Fruit fly (Drosophila melanogaster) whole organism, embryonic: ENCODE data around the gene Muc68D.
A peak's percentile ranks its signal among the peaks of the same experiment; 100 is the strongest.

ENCODE experiments used
- Ada2b ChIP-seq: fragments of 200-800 bp; sonication (Bioruptor generic); IDR thresholded peaks from 2 replicates; pipeline ENCODE4 v1.3.6; 2022; ENCODE audit warnings: missing biosample characterization, missing genetic modification characterization
- C15 ChIP-seq: fragments of 200-800 bp; sonication (Bioruptor generic); IDR thresholded peaks from 3 replicates; pipeline ENCODE4 v1.3.6; 2022; ENCODE audit warnings: missing biosample characterization, missing genetic modification characterization
- CG10565 ChIP-seq: fragments of 200-800 bp; sonication (Bioruptor generic); optimal IDR thresholded peaks from 3 replicates; lab custom pipeline; 2016; ENCODE audit warnings: missing biosample characterization, mild to moderate bottlenecking, missing genetic modification characterization
- CG12236 ChIP-seq: fragments of 200-800 bp; sonication (Bioruptor generic); optimal IDR thresholded peaks from 2 replicates; lab custom pipeline; 2016; ENCODE audit warnings: missing biosample characterization, missing genetic modification characterization
- CG1233 ChIP-seq: fragments of 200-800 bp; sonication (Bioruptor generic); optimal IDR thresholded peaks from 4 replicates; lab custom pipeline; 2018; ENCODE audit warnings: missing biosample characterization, mild to moderate bottlenecking, missing genetic modification characterization
- CG17385 ChIP-seq: fragments of 200-800 bp; sonication (Bioruptor generic); optimal IDR thresholded peaks from 3 replicates; lab custom pipeline; 2018; ENCODE audit warnings: missing biosample characterization, mild to moderate bottlenecking, missing genetic modification characterization
- CG18599 ChIP-seq: fragments of 200-800 bp; sonication (Bioruptor generic); optimal IDR thresholded peaks from 3 replicates; lab custom pipeline; 2017; ENCODE audit warnings: missing biosample characterization, missing genetic modification characterization, mild to moderate bottlenecking, moderate library complexity, missing genetic modification reagents
- CG18619 ChIP-seq: fragments of 200-800 bp; sonication (Bioruptor generic); optimal IDR thresholded peaks from 3 replicates; lab custom pipeline; 2017; ENCODE audit warnings: missing biosample characterization, mild to moderate bottlenecking, missing genetic modification characterization
- CG32767 ChIP-seq: fragments of 200-800 bp; sonication (Bioruptor generic); IDR thresholded peaks from 2 replicates; pipeline ENCODE4 v1.3.6; 2022; ENCODE audit warnings: missing biosample characterization, missing genetic modification characterization
- CG32772 ChIP-seq: fragments of 200-800 bp; sonication (Bioruptor generic); IDR thresholded peaks from 2 replicates; pipeline ENCODE4 v1.3.6; 2022; ENCODE audit warnings: missing biosample characterization, missing genetic modification characterization
- CG3847 ChIP-seq: fragments of 200-800 bp; sonication (Bioruptor generic); IDR thresholded peaks from 2 replicates; pipeline ENCODE4 v1.3.6; 2022; ENCODE audit warnings: missing biosample characterization, missing genetic modification characterization
- CG4328 ChIP-seq: fragments of 200-800 bp; sonication (Bioruptor generic); optimal IDR thresholded peaks from 3 replicates; lab custom pipeline; 2017; ENCODE audit warnings: missing biosample characterization, missing genetic modification reagents, missing genetic modification characterization
- CG4730 ChIP-seq: fragments of 200-800 bp; sonication (Bioruptor generic); IDR thresholded peaks from 2 replicates; pipeline ENCODE4 v1.3.6; 2022; ENCODE audit warnings: missing biosample characterization, missing genetic modification characterization
- CG5180 ChIP-seq: fragments of 200-800 bp; sonication (Bioruptor generic); optimal IDR thresholded peaks from 3 replicates; lab custom pipeline; 2017; ENCODE audit warnings: missing biosample characterization, missing genetic modification characterization, mild to moderate bottlenecking, moderate library complexity, missing genetic modification reagents
- CG7963 ChIP-seq: fragments of 200-800 bp; sonication (Bioruptor generic); IDR thresholded peaks from 3 replicates; pipeline ENCODE4 v1.3.6; 2022; ENCODE audit warnings: missing biosample characterization, missing genetic modification characterization; ENCODE audit not compliant: partially characterized antibody
- CG9932 ChIP-seq: fragments of 200-800 bp; sonication (Bioruptor generic); IDR thresholded peaks from 2 replicates; pipeline ENCODE4 v1.3.6; 2022; ENCODE audit warnings: missing biosample characterization, missing genetic modification characterization
- D19A ChIP-seq: fragments of 200-800 bp; optimal IDR thresholded peaks from 3 replicates; lab custom pipeline; 2019; ENCODE audit warnings: missing biosample characterization, mild to moderate bottlenecking, missing genetic modification characterization, moderate library complexity
- Dbx ChIP-seq: fragments of 200-800 bp; sonication (Bioruptor generic); IDR thresholded peaks from 3 replicates; pipeline ENCODE4 v1.3.6; 2022; ENCODE audit warnings: missing biosample characterization, missing genetic modification characterization
- Dfd ChIP-seq, 2 experiments: fragments of >200 bp; optimal IDR thresholded peaks; 2 replicates each; lab custom pipeline; 2017; ENCODE audit warnings: missing biosample characterization in 2 of 2, missing genetic modification characterization in 2 of 2
- Doc3 ChIP-seq: fragments of 200-800 bp; sonication (Bioruptor generic); IDR thresholded peaks from 3 replicates; pipeline ENCODE4 v1.3.6; 2022; ENCODE audit warnings: missing biosample characterization, missing genetic modification characterization; ENCODE audit not compliant: partially characterized antibody
- Drgx ChIP-seq: fragments of 200-800 bp; sonication (Bioruptor generic); IDR thresholded peaks from 2 replicates; pipeline ENCODE4 v1.3.6; 2022; ENCODE audit warnings: missing biosample characterization, missing genetic modification characterization
- HHEX ChIP-seq: fragments of 200-800 bp; sonication (Bioruptor generic); optimal IDR thresholded peaks from 3 replicates; lab custom pipeline; 2017; ENCODE audit warnings: missing biosample characterization, mild to moderate bottlenecking, missing genetic modification characterization, missing genetic modification reagents
- HLH3B ChIP-seq: fragments of 200-800 bp; sonication (Bioruptor generic); IDR thresholded peaks from 2 replicates; pipeline ENCODE4 v1.3.6; 2022; ENCODE audit warnings: missing biosample characterization, missing genetic modification characterization
- Hr3 ChIP-seq: fragments of 200-800 bp; sonication (Bioruptor generic); optimal IDR thresholded peaks from 3 replicates; lab custom pipeline; 2016; ENCODE audit warnings: missing biosample characterization, missing genetic modification characterization
- Hr51 ChIP-seq, 2 experiments: fragments of 200-800 bp; sonication (Bioruptor generic); optimal IDR thresholded peaks; 2 replicates in 1 of 2; 3 replicates in 1 of 2; lab custom pipeline; 2016 to 2018; ENCODE audit warnings: missing biosample characterization in 2 of 2, missing genetic modification characterization in 2 of 2, mild to moderate bottlenecking in 1 of 2, moderate library complexity in 1 of 2
- Hsf ChIP-seq: fragments of 200-800 bp; sonication (Bioruptor generic); optimal IDR thresholded peaks from 3 replicates; lab custom pipeline; 2016; ENCODE audit warnings: missing biosample characterization, missing genetic modification characterization
- Med ChIP-seq: fragments of 200-800 bp; sonication (Bioruptor generic); peaks from one replicate; lab custom pipeline; 2016; ENCODE audit warnings: missing biosample characterization, missing genetic modification characterization, mild to moderate bottlenecking, inconsistent platforms, moderate library complexity
- Nf-YA ChIP-seq: fragments of 200-800 bp; sonication (Bioruptor generic); IDR thresholded peaks from 2 replicates; pipeline ENCODE4 v1.3.6; 2022; ENCODE audit warnings: missing biosample characterization, missing genetic modification characterization
- Scr ChIP-seq: fragments of 200-800 bp; sonication (Bioruptor generic); IDR thresholded peaks from 2 replicates; pipeline ENCODE4 v1.3.6; 2022; ENCODE audit warnings: missing biosample characterization, missing genetic modification characterization; ENCODE audit not compliant: partially characterized antibody
- YL-1 ChIP-seq: fragments of 200-800 bp; sonication (Bioruptor generic); optimal IDR thresholded peaks from 3 replicates; lab custom pipeline; 2017; ENCODE audit warnings: missing biosample characterization, mild to moderate bottlenecking, missing genetic modification characterization
- az2 ChIP-seq: fragments of 200-800 bp; sonication (Bioruptor generic); optimal IDR thresholded peaks from 3 replicates; lab custom pipeline; 2016; ENCODE audit warnings: missing biosample characterization, missing genetic modification characterization
- br ChIP-seq: fragments of >200 bp; optimal IDR thresholded peaks from 2 replicates; lab custom pipeline; 2017
- bsh ChIP-seq, 2 experiments: fragments of 200-800 bp; sonication (Bioruptor generic); optimal IDR thresholded peaks; 2 replicates each; lab custom pipeline; 2017 to 2018; ENCODE audit warnings: mild to moderate bottlenecking in 2 of 2, missing biosample characterization in 2 of 2, missing genetic modification characterization in 2 of 2, moderate library complexity in 1 of 2
- cas ChIP-seq: fragments of 200-800 bp; sonication (Bioruptor generic); IDR thresholded peaks from 2 replicates; pipeline ENCODE4 v1.3.6; 2022; ENCODE audit warnings: missing biosample characterization, missing genetic modification characterization
- cg ChIP-seq: fragments of 200-800 bp; sonication (Bioruptor generic); optimal IDR thresholded peaks from 3 replicates; lab custom pipeline; 2019; ENCODE audit warnings: missing biosample characterization, mild to moderate bottlenecking, missing genetic modification characterization, moderate library complexity
- cwo ChIP-seq: fragments of 200-800 bp; sonication (Bioruptor generic); optimal IDR thresholded peaks from 3 replicates; lab custom pipeline; 2017; ENCODE audit warnings: missing biosample characterization, missing genetic modification characterization, mild to moderate bottlenecking, moderate library complexity, missing genetic modification reagents
- dmrt99B ChIP-seq: fragments of 200-800 bp; sonication (Bioruptor generic); optimal IDR thresholded peaks from 2 replicates; lab custom pipeline; 2018; ENCODE audit warnings: missing biosample characterization, mild to moderate bottlenecking, missing genetic modification characterization, moderate library complexity
- dysf ChIP-seq: fragments of 200-800 bp; sonication (Bioruptor generic); IDR thresholded peaks from 3 replicates; pipeline ENCODE4 v1.3.6; 2022; ENCODE audit warnings: missing biosample characterization, missing genetic modification characterization
- fd3F ChIP-seq: fragments of 200-800 bp; sonication (Bioruptor generic); optimal IDR thresholded peaks from 2 replicates; lab custom pipeline; 2018; ENCODE audit warnings: missing biosample characterization, mild to moderate bottlenecking, missing genetic modification characterization, moderate library complexity
- hkb ChIP-seq, 2 experiments: fragments of 200-800 bp in 1 of 2; fragments of >200 bp in 1 of 2; sonication (Bioruptor generic) in 1 of 2; IDR thresholded peaks in 1 of 2; optimal IDR thresholded peaks in 1 of 2; 2 replicates each; pipeline versions ENCODE4 v1.3.6 to Lab custom; 2017 to 2022; ENCODE audit warnings: missing biosample characterization in 1 of 2, missing genetic modification characterization in 1 of 2
- luna ChIP-seq: fragments of 200-800 bp; sonication (Bioruptor generic); optimal IDR thresholded peaks from 2 replicates; lab custom pipeline; 2016; ENCODE audit warnings: missing biosample characterization, missing genetic modification characterization
- mam ChIP-seq: fragments of 200-800 bp; sonication (Bioruptor generic); optimal IDR thresholded peaks from 3 replicates; lab custom pipeline; 2016; ENCODE audit warnings: missing biosample characterization, missing genetic modification characterization
- odd ChIP-seq: fragments of 200-800 bp; sonication (Bioruptor generic); optimal IDR thresholded peaks from 2 replicates; lab custom pipeline; 2017; ENCODE audit warnings: missing biosample characterization, mild to moderate bottlenecking, missing genetic modification characterization
- sens-2 ChIP-seq: fragments of 200-800 bp; sonication (Bioruptor generic); IDR thresholded peaks from 2 replicates; pipeline ENCODE4 v1.3.6; 2022; ENCODE audit warnings: missing biosample characterization, missing genetic modification characterization
- sisA ChIP-seq: fragments of 200-800 bp; sonication (Bioruptor generic); IDR thresholded peaks from 2 replicates; pipeline ENCODE4 v1.3.6; 2022; ENCODE audit warnings: missing biosample characterization, missing genetic modification characterization
- sr ChIP-seq: fragments of 200-800 bp; sonication (Bioruptor generic); IDR thresholded peaks from 3 replicates; pipeline ENCODE4 v1.3.6; 2022; ENCODE audit warnings: missing biosample characterization, missing genetic modification characterization
- stc ChIP-seq: fragments of 200-800 bp; sonication (Bioruptor generic); IDR thresholded peaks from 2 replicates; pipeline ENCODE4 v1.3.6; 2022; ENCODE audit warnings: missing biosample characterization, missing genetic modification characterization
- tgo ChIP-seq: fragments of 200-800 bp; sonication (Bioruptor generic); IDR thresholded peaks from 3 replicates; pipeline ENCODE4 v1.3.6; 2022; ENCODE audit warnings: missing biosample characterization, missing genetic modification characterization
- vvl ChIP-seq: fragments of 200-800 bp; sonication (Bioruptor generic); IDR thresholded peaks from 2 replicates; pipeline ENCODE4 v1.3.6; 2022; ENCODE audit warnings: missing biosample characterization, missing genetic modification characterization
- zfh2 ChIP-seq: fragments of 200-800 bp; sonication (Bioruptor generic); optimal IDR thresholded peaks from 2 replicates; lab custom pipeline; 2016; ENCODE audit warnings: missing biosample characterization, missing genetic modification characterization

The Muc68D gene

DNA sequence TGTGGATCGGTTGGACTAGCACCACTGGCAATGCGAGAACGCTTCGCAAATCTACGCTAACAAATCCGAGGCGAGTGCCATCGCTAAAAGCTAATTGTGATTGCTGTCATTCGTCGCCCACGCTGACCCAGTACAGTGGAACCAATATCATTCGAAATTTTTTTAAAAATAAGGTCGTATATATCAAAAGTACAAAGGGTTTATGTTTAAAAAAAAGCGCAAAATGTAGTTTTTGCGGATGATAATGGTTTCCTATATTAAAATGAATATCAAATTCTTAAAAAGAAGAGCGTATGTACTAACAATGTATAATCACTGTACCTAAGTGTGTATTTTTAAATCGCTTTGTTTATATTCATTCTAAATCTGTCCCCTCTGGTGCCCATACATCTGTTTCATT, 13.3 kb upstream of the Muc68D start (continued):
- TF ChIP-seq Hr3 (GFP tag; lab: Kevin White, UChicago) (peak; percentile 29), HLH3B (GFP tag; lab: Robert Waterston, UW) (peak; percentile 57), Scr (GFP tag; lab: Robert Waterston, UW) (no peak), Drgx (GFP tag; lab: Robert Waterston, UW) (peak; percentile 82), HHEX (GFP tag; lab: Kevin White, UChicago) (peak; percentile 28), fd3F (GFP tag; lab: Kevin White, UChicago) (peak; percentile 48), Doc3 (GFP tag; lab: Robert Waterston, UW) (no peak), zfh2 (GFP tag; lab: Kevin White, UChicago) (peak; percentile 15), CG17385 (GFP tag; lab: Kevin White, UChicago) (no peak), tgo (peak; percentile 67; the same call in 2 of the 3 replicates), bsh (GFP tag; optimal IDR thresholded peaks at IDR 0.05; lab: Kevin White, UChicago) (peak in 1 of 2 experiments; percentile 34), D19A (tag; lab: Kevin White, UChicago) (no peak), cwo (peak; percentile 43), mam (peak; percentile 47), Med (peak; percentile 71), Hsf (peak; percentile 9), CG9932 (GFP tag; lab: Robert Waterston, UW) (peak; percentile 75), CG10565 (GFP tag; lab: Kevin White, UChicago) (no peak), br (no peak), Dbx (GFP tag; lab: Robert Waterston, UW) (peak; percentile 51; the same call in 1 of the 3 replicates), CG5180 (GFP tag; lab: Kevin White, UChicago) (no peak), cg (no peak), sens-2 (GFP tag; lab: Robert Waterston, UW) (no peak), Nf-YA (GFP tag; lab: Robert Waterston, UW) (no peak), Dfd (GFP tag; optimal IDR thresholded peaks at IDR 0.05; lab: Kevin White, UChicago) (no peak), az2 (GFP tag; lab: Kevin White, UChicago) (peak; percentile 26), hkb (optimal IDR thresholded peaks at IDR 0.05; lab: Kevin White, UChicago) (no peak), hkb (GFP tag; IDR thresholded peaks at IDR 0.05; lab: Robert Waterston, UW) (peak; percentile 71), sisA (GFP tag; lab: Robert Waterston, UW) (peak; percentile 34; the same call in 1 of the 2 replicates), CG18619 (GFP tag; lab: Kevin White, UChicago) (peak; percentile 19), luna (GFP tag; lab: Kevin White, UChicago) (no peak), dysf (peak; percentile 80), CG12236 (GFP tag; lab: Kevin White, UChicago) (no peak), dmrt99B (tag; lab: Kevin White, UChicago) (no peak), CG18599 (peak; percentile 58), C15 (no peak), odd (no peak), CG1233 (GFP tag; lab: Kevin White, UChicago) (peak; percentile 28), CG32772 (GFP tag; lab: Robert Waterston, UW) (peak; percentile 23; the same call in 1 of the 2 replicates), sr (GFP tag; lab: Robert Waterston, UW) (peak; percentile 86), vvl (GFP tag; lab: Robert Waterston, UW) (peak; percentile 66; the same call in 1 of the 2 replicates), CG4328 (GFP tag; lab: Kevin White, UChicago) (peak; percentile 3), CG7963 (no peak), stc (peak; percentile 34; the same call in 1 of the 2 replicates), YL-1 (GFP tag; lab: Kevin White, UChicago) (peak; percentile 17), Ada2b (peak; percentile 63), Hr51 (GFP tag; optimal IDR thresholded peaks at IDR 0.05; lab: Kevin White, UChicago) (no peak), CG3847 (peak; percentile 46; the same call in 1 of the 2 replicates), cas (GFP tag; lab: Robert Waterston, UW) (0 out of 2 replicates have a peak, but pooled peaks have one; percentile 46), CG4730 (GFP tag; lab: Robert Waterston, UW) (peak; percentile 23; the same call in 1 of the 2 replicates), CG32767 (GFP tag; lab: Robert Waterston, UW) (peak; percentile 47; the same call in 1 of the 2 replicates)
